Fruit fly (Drosophila melanogaster) whole organism, embryonic: ENCODE measurements around the gene msd1.

Experiments used
- Abd-B ChIP-seq: fragments of 200-800 bp; sonication (Bioruptor generic); optimal IDR thresholded peaks from 2 replicates; lab custom pipeline; 2018; ENCODE audit warnings: missing biosample characterization, mild to moderate bottlenecking, missing genetic modification characterization, moderate library complexity
- Adf1 ChIP-seq: fragments of 200-800 bp; sonication (Bioruptor generic); IDR thresholded peaks from 2 replicates; pipeline ENCODE4 v1.3.6; 2022; ENCODE audit warnings: missing biosample characterization, missing genetic modification characterization
- Antp ChIP-seq: fragments of 200-800 bp; sonication (Bioruptor generic); optimal IDR thresholded peaks from 3 replicates; lab custom pipeline; 2016; ENCODE audit warnings: missing biosample characterization, missing genetic modification characterization
- CG13123 ChIP-seq: fragments of 200-800 bp; sonication (Bioruptor generic); optimal IDR thresholded peaks from 2 replicates; lab custom pipeline; 2016; ENCODE audit warnings: missing biosample characterization, missing genetic modification characterization
- CG14860 ChIP-seq: fragments of 200-800 bp; sonication (Bioruptor generic); IDR thresholded peaks from 3 replicates; pipeline ENCODE4 v1.3.6; 2022; ENCODE audit warnings: missing biosample characterization, missing genetic modification characterization; ENCODE audit not compliant: partially characterized antibody
- CG15479 ChIP-seq: fragments of 200-800 bp; sonication (Bioruptor generic); optimal IDR thresholded peaks from 3 replicates; lab custom pipeline; 2019; ENCODE audit warnings: missing biosample characterization, mild to moderate bottlenecking, missing genetic modification characterization, moderate library complexity
- CG30403 ChIP-seq: fragments of 200-800 bp; sonication (Bioruptor generic); optimal IDR thresholded peaks from 3 replicates; lab custom pipeline; 2016; ENCODE audit warnings: missing biosample characterization, missing genetic modification characterization
- CG3281 ChIP-seq: fragments of 200-800 bp; sonication (Bioruptor generic); optimal IDR thresholded peaks from 3 replicates; lab custom pipeline; 2017; ENCODE audit warnings: missing biosample characterization, mild to moderate bottlenecking, missing genetic modification characterization
- CG33557 ChIP-seq: fragments of 200-800 bp; sonication (Bioruptor generic); optimal IDR thresholded peaks from 2 replicates; lab custom pipeline; 2019; ENCODE audit warnings: missing biosample characterization, mild to moderate bottlenecking, missing genetic modification characterization, moderate library complexity
- CG34422 ChIP-seq: fragments of 200-800 bp; sonication (Bioruptor generic); IDR thresholded peaks from 3 replicates; pipeline ENCODE4 v1.3.6; 2022; ENCODE audit warnings: missing biosample characterization, missing genetic modification characterization
- CG4424 ChIP-seq: fragments of 200-800 bp; sonication (Bioruptor generic); optimal IDR thresholded peaks from 3 replicates; lab custom pipeline; 2016; ENCODE audit warnings: missing biosample characterization, missing genetic modification characterization
- CG4707 ChIP-seq: fragments of 200-800 bp; sonication (Bioruptor generic); optimal IDR thresholded peaks from 2 replicates; lab custom pipeline; 2018; ENCODE audit warnings: missing biosample characterization, mild to moderate bottlenecking, missing genetic modification characterization, moderate library complexity
- CG4854 ChIP-seq: fragments of 200-800 bp; sonication (Bioruptor generic); optimal IDR thresholded peaks from 2 replicates; lab custom pipeline; 2016; ENCODE audit warnings: missing biosample characterization, missing genetic modification characterization, inconsistent platforms
- CG7271 ChIP-seq: fragments of 200-800 bp; sonication (Bioruptor generic); optimal IDR thresholded peaks from 2 replicates; lab custom pipeline; 2018; ENCODE audit warnings: missing biosample characterization, mild to moderate bottlenecking, missing genetic modification characterization, moderate library complexity
- CG7786 ChIP-seq: fragments of 200-800 bp; sonication (Bioruptor generic); optimal IDR thresholded peaks from 2 replicates; lab custom pipeline; 2016; ENCODE audit warnings: missing biosample characterization, missing genetic modification characterization
- Gsc ChIP-seq: fragments of 200-800 bp; sonication (Bioruptor generic); IDR thresholded peaks from 2 replicates; pipeline ENCODE4 v1.3.6; 2022; ENCODE audit warnings: missing biosample characterization, missing genetic modification characterization
- H2.0 ChIP-seq: fragments of 200-800 bp; sonication (Bioruptor generic); IDR thresholded peaks from 2 replicates; pipeline ENCODE4 v1.3.6; 2022; ENCODE audit warnings: missing biosample characterization, missing genetic modification characterization
- HLH4C ChIP-seq: fragments of 200-800 bp; sonication (Bioruptor generic); IDR thresholded peaks from 3 replicates; pipeline ENCODE4 v1.3.6; 2022; ENCODE audit warnings: missing biosample characterization, missing genetic modification characterization; ENCODE audit not compliant: partially characterized antibody
- Hr51 ChIP-seq, 2 experiments: fragments of 200-800 bp; sonication (Bioruptor generic); optimal IDR thresholded peaks; 2 replicates in 1 of 2; 3 replicates in 1 of 2; lab custom pipeline; 2016 to 2018; ENCODE audit warnings: missing biosample characterization in 2 of 2, missing genetic modification characterization in 2 of 2, mild to moderate bottlenecking in 1 of 2, moderate library complexity in 1 of 2
- Hsf ChIP-seq: fragments of 200-800 bp; sonication (Bioruptor generic); optimal IDR thresholded peaks from 3 replicates; lab custom pipeline; 2016; ENCODE audit warnings: missing biosample characterization, missing genetic modification characterization
- Lhr ChIP-seq: fragments of 200-800 bp; sonication (Bioruptor generic); optimal IDR thresholded peaks from 3 replicates; lab custom pipeline; 2017; ENCODE audit warnings: mild to moderate bottlenecking, missing biosample characterization, missing genetic modification reagents, missing genetic modification characterization
- Med ChIP-seq: fragments of 200-800 bp; sonication (Bioruptor generic); peaks from one replicate; lab custom pipeline; 2016; ENCODE audit warnings: missing biosample characterization, missing genetic modification characterization, mild to moderate bottlenecking, inconsistent platforms, moderate library complexity
- Myb ChIP-seq: fragments of 200-800 bp; sonication (Bioruptor generic); optimal IDR thresholded peaks from 2 replicates; lab custom pipeline; 2016; ENCODE audit warnings: missing biosample characterization, missing genetic modification characterization
- Oli ChIP-seq: fragments of 200-800 bp; sonication (Bioruptor generic); optimal IDR thresholded peaks from 2 replicates; lab custom pipeline; 2018; ENCODE audit warnings: missing biosample characterization, mild to moderate bottlenecking, missing genetic modification characterization, moderate library complexity
- Sin3A ChIP-seq: fragments of >200 bp; optimal IDR thresholded peaks from 2 replicates; lab custom pipeline; 2018
- Sry-δ ChIP-seq: fragments of 200-800 bp; sonication (Bioruptor generic); optimal IDR thresholded peaks from 2 replicates; lab custom pipeline; 2016; ENCODE audit warnings: missing biosample characterization, missing genetic modification characterization
- Ssrp ChIP-seq: fragments of 200-800 bp; sonication (Bioruptor generic); optimal IDR thresholded peaks from 2 replicates; lab custom pipeline; 2018; ENCODE audit warnings: missing biosample characterization, mild to moderate bottlenecking, missing genetic modification characterization, moderate library complexity
- YL-1 ChIP-seq: fragments of 200-800 bp; sonication (Bioruptor generic); optimal IDR thresholded peaks from 3 replicates; lab custom pipeline; 2017; ENCODE audit warnings: missing biosample characterization, mild to moderate bottlenecking, missing genetic modification characterization
- bab2 ChIP-seq: fragments of 200-800 bp; sonication (Bioruptor generic); optimal IDR thresholded peaks from 2 replicates; lab custom pipeline; 2016; ENCODE audit warnings: missing biosample characterization, missing genetic modification characterization
- corto ChIP-seq: fragments of 200-800 bp; sonication (Bioruptor generic); optimal IDR thresholded peaks from 2 replicates; lab custom pipeline; 2016; ENCODE audit warnings: missing biosample characterization, mild to moderate bottlenecking, missing genetic modification characterization, moderate library complexity
- dmrt99B ChIP-seq: fragments of 200-800 bp; sonication (Bioruptor generic); optimal IDR thresholded peaks from 2 replicates; lab custom pipeline; 2018; ENCODE audit warnings: missing biosample characterization, mild to moderate bottlenecking, missing genetic modification characterization, moderate library complexity
- dpn ChIP-seq, 2 experiments: fragments of 200-800 bp; sonication (Bioruptor generic); optimal IDR thresholded peaks; 3 replicates each; lab custom pipeline; 2016; ENCODE audit warnings: missing biosample characterization in 2 of 2, missing genetic modification characterization in 2 of 2
- emc ChIP-seq: fragments of 200-800 bp; sonication (Bioruptor generic); optimal IDR thresholded peaks from 2 replicates; lab custom pipeline; 2016; ENCODE audit warnings: missing biosample characterization, missing genetic modification characterization
- ems ChIP-seq: fragments of 200-800 bp; sonication (Bioruptor generic); optimal IDR thresholded peaks from 3 replicates; lab custom pipeline; 2016; ENCODE audit warnings: missing biosample characterization, missing genetic modification characterization
- exex ChIP-seq: fragments of 200-800 bp; sonication (Bioruptor generic); optimal IDR thresholded peaks from 4 replicates; lab custom pipeline; 2018; ENCODE audit warnings: missing biosample characterization, mild to moderate bottlenecking, missing genetic modification characterization, moderate library complexity
- gsb-n ChIP-seq: fragments of 200-800 bp; sonication (Bioruptor generic); optimal IDR thresholded peaks from 3 replicates; lab custom pipeline; 2018; ENCODE audit warnings: missing biosample characterization, mild to moderate bottlenecking, missing genetic modification characterization
- hbn ChIP-seq: fragments of 200-800 bp; sonication (Bioruptor generic); IDR thresholded peaks from 2 replicates; pipeline ENCODE4 v1.3.6; 2022; ENCODE audit warnings: missing biosample characterization, missing genetic modification characterization; ENCODE audit not compliant: partially characterized antibody
- ken ChIP-seq: fragments of 200-800 bp; sonication (Bioruptor generic); IDR thresholded peaks from 3 replicates; pipeline ENCODE4 v1.3.6; 2022; ENCODE audit warnings: missing biosample characterization, missing genetic modification characterization
- klu ChIP-seq: fragments of 200-800 bp; sonication (Bioruptor generic); IDR thresholded peaks from 2 replicates; pipeline ENCODE4 v1.3.6; 2022; ENCODE audit warnings: missing biosample characterization, missing genetic modification characterization
- org-1 ChIP-seq: fragments of 200-800 bp; sonication (Bioruptor generic); optimal IDR thresholded peaks from 2 replicates; lab custom pipeline; 2017; ENCODE audit warnings: missing biosample characterization, missing genetic modification characterization
- pzg ChIP-seq: fragments of 200-800 bp; sonication (Bioruptor generic); optimal IDR thresholded peaks from 3 replicates; lab custom pipeline; 2018; ENCODE audit warnings: missing biosample characterization, mild to moderate bottlenecking, missing genetic modification characterization, moderate library complexity
- sisA ChIP-seq: fragments of 200-800 bp; sonication (Bioruptor generic); IDR thresholded peaks from 2 replicates; pipeline ENCODE4 v1.3.6; 2022; ENCODE audit warnings: missing biosample characterization, missing genetic modification characterization
- stwl ChIP-seq: fragments of 200-800 bp; sonication (Bioruptor generic); optimal IDR thresholded peaks from 3 replicates; lab custom pipeline; 2018; ENCODE audit warnings: missing biosample characterization, mild to moderate bottlenecking, missing genetic modification characterization, moderate library complexity
- tgo ChIP-seq: fragments of 200-800 bp; sonication (Bioruptor generic); IDR thresholded peaks from 3 replicates; pipeline ENCODE4 v1.3.6; 2022; ENCODE audit warnings: missing biosample characterization, missing genetic modification characterization
- tin ChIP-seq: fragments of 200-800 bp; sonication (Bioruptor generic); optimal IDR thresholded peaks from 3 replicates; lab custom pipeline; 2016; ENCODE audit warnings: missing biosample characterization, missing genetic modification characterization
- tna ChIP-seq: fragments of 200-800 bp; sonication (Bioruptor generic); IDR thresholded peaks from 2 replicates; pipeline ENCODE4 v1.3.6; 2022; ENCODE audit warnings: missing biosample characterization, missing genetic modification characterization; ENCODE audit not compliant: partially characterized antibody
- ttk ChIP-seq: fragments of 200-800 bp; sonication (Bioruptor generic); IDR thresholded peaks from 2 replicates; pipeline ENCODE4 v2.1.2; 2022; ENCODE audit warnings: missing biosample characterization, missing genetic modification characterization
- unc-4 ChIP-seq: fragments of 200-800 bp; sonication (Bioruptor generic); IDR thresholded peaks from 2 replicates; pipeline ENCODE4 v1.3.6; 2022; ENCODE audit warnings: missing biosample characterization, missing genetic modification characterization; ENCODE audit not compliant: partially characterized antibody

Gene msd1

dm6 chr3L:1349942-1350923 is 18.7 kb downstream of the msd1 start (continued):
- TF ChIP-seq Ssrp (tag; lab: Kevin White, UChicago) (peak; percentile 6), CG33557 (GFP tag; lab: Kevin White, UChicago) (peak; percentile 19), HLH4C (GFP tag; lab: Robert Waterston, UW) (peak; percentile 97), Adf1 (GFP tag; lab: Robert Waterston, UW) (no peak), CG4707 (GFP tag; lab: Kevin White, UChicago) (no peak), Lhr (GFP tag; lab: Kevin White, UChicago) (peak; percentile 49), CG4854 (peak; percentile 10), CG4424 (GFP tag; lab: Kevin White, UChicago) (peak; percentile 59), Sry-δ (GFP tag; lab: Kevin White, UChicago) (peak; percentile 98), CG15479 (GFP tag; lab: Kevin White, UChicago) (peak; percentile 45), Oli (peak; percentile 0), tgo (GFP tag; lab: Robert Waterston, UW) (no peak; the same call in 2 of the 3 replicates), Med (GFP tag; lab: Kevin White, UChicago) (peak; percentile 88), tna (peak; percentile 94), dpn (GFP tag; optimal IDR thresholded peaks at IDR 0.05; lab: Kevin White, UChicago) (peak; percentile 23 to 51), hbn (GFP tag; lab: Robert Waterston, UW) (peak; percentile 96), exex (tag; lab: Kevin White, UChicago) (no peak), CG7786 (peak; percentile 1), CG7271 (tag; lab: Kevin White, UChicago) (no peak), sisA (GFP tag; lab: Robert Waterston, UW) (no peak; the same call in 1 of the 2 replicates), CG13123 (GFP tag; lab: Kevin White, UChicago) (peak; percentile 1), bab2 (GFP tag; lab: Kevin White, UChicago) (peak; percentile 13), Myb (GFP tag; lab: Kevin White, UChicago) (peak; percentile 15), dmrt99B (tag; lab: Kevin White, UChicago) (peak; percentile 35), Antp (peak; percentile 31), CG14860 (GFP tag; lab: Robert Waterston, UW) (peak; percentile 98), klu (GFP tag; lab: Robert Waterston, UW) (no peak), Hr51 (GFP tag; optimal IDR thresholded peaks at IDR 0.05; lab: Kevin White, UChicago) (peak in 1 of 2 experiments; percentile 43), tin (GFP tag; lab: Kevin White, UChicago) (peak; percentile 11), unc-4 (GFP tag; lab: Robert Waterston, UW) (peak; percentile 97), gsb-n (tag; lab: Kevin White, UChicago) (peak; percentile 12), Abd-B (GFP tag; lab: Kevin White, UChicago) (no peak), CG3281 (GFP tag; lab: Kevin White, UChicago) (peak; percentile 4), org-1 (GFP tag; lab: Kevin White, UChicago) (no peak), CG30403 (GFP tag; lab: Kevin White, UChicago) (peak; percentile 52), ttk (no peak), CG34422 (GFP tag; lab: Robert Waterston, UW) (no peak; the same call in 2 of the 3 replicates), YL-1 (no peak), ems (peak; percentile 5), corto (GFP tag; lab: Kevin White, UChicago) (peak; percentile 42), Hsf (GFP tag; lab: Kevin White, UChicago) (peak; percentile 49), ken (no peak), pzg (GFP tag; lab: Kevin White, UChicago) (peak; percentile 85), Sin3A (lab: Kevin White, UChicago) (peak; percentile 36), emc (GFP tag; lab: Kevin White, UChicago) (no peak), stwl (peak; percentile 77), Gsc (GFP tag; lab: Robert Waterston, UW) (no peak), H2.0 (GFP tag; lab: Robert Waterston, UW) (0 out of 2 replicates have a peak, but pooled peaks have one; percentile 12)
